Worm (Caenorhabditis elegans) whole organism, midembryonic: ENCODE data around the gene B0393.9.

Source experiments
- klf-2 ChIP-seq: fragments of 200-800 bp; sonication (Bioruptor generic); conservative IDR thresholded peaks from 2 replicates; pipeline ENCODE4 v1.3.6; 2022; ENCODE audit warnings: missing genetic modification reagents, missing genetic modification characterization, missing compliant biosample characterization
- ref-1 ChIP-seq: fragments of 200-800 bp; sonication (Bioruptor generic); conservative IDR thresholded peaks from 2 replicates; pipeline ENCODE4 v1.3.6; 2022; ENCODE audit warnings: missing genetic modification reagents, missing genetic modification characterization, missing compliant biosample characterization

ce11 chrIII:4748109-4748508 lies 31.8 kb downstream of the B0393.9 start, which contains the start of gene col-89:
- TF ChIP-seq klf-2 (GFP tag; lab: Robert Waterston, UW), result no peak
- TF ChIP-seq ref-1, result no peak
